1 fruit fly cellular context compared by ENCODE assay signal in the genomic region with DNA sequence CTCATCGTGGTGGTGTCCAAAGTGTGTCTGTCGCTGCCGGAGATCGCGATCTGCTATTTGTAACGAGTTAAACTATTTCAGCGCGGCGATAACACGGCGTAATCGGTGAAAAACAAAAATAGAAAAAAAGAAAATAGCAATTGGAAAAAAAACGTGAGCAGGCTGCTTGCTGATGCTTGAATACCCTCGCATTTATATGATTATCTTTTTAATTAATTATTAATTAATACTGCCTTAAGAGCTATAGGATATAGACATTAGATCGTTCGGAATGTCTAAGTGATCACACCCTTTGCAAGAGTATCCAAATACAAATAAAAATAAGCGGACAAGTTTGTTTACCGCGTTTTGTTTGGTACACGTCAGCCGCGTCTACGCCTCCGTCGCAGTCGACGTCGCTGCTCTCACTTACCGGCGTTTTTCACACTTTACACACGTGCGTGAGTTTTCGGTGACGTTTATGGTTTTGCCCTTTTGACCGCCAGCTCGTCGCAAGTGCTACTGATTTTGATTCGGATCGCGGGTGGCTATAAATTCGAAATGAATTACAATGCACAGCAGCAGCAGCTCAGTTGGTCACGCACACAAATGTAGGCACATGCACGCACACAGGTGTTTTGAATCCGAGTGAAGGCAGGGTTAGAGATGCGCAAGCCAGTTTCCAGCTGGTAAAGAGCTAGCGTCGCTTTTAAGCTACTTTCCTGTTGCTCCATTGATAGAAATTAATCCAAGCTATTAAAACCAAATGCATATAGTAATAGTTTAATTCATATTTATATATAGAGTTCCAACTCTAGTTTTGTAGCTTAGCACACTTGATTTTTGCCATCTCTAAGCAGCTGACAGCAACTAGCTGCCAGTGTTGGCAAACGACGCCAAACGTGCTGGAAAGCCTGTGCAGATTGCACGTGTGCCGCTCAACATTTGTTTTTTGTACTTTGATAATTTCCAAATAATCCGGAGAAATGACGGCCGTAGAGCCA.
TF ChIP-seq lines count a peak whose summit lies in the region.

A gene (minus strand): TSS at position 861 of the 983 bp plus-strand sequence.
A gene (plus strand): TSS at position 873 of the 983 bp plus-strand sequence.

TF ChIP-seq in whole organism, embryonic, 481 proteins besides CTCF, POLR2A, EP300 and RAD21 (continued from another document):
- peak; percentile 27 for TF ChIP-seq bab2 (GFP tag; optimal IDR thresholded peaks at IDR 0.05; lab: Kevin White, UChicago)
- TF ChIP-seq Nf-YB (GFP tag; optimal IDR thresholded peaks at IDR 0.05; lab: Kevin White, UChicago) = peak; percentile 53
- TF ChIP-seq fu2 (GFP tag; optimal IDR thresholded peaks at IDR 0.05; lab: Kevin White, UChicago) = peak; percentile 77
- TF ChIP-seq slou (GFP tag; optimal IDR thresholded peaks at IDR 0.05; lab: Kevin White, UChicago) = peak; percentile 45
- peak; percentile 89 for TF ChIP-seq sug (tag; optimal IDR thresholded peaks at IDR 0.05; lab: Kevin White, UChicago)
- no peak for TF ChIP-seq pros (GFP tag; optimal IDR thresholded peaks at IDR 0.05; lab: Kevin White, UChicago)
- TF ChIP-seq CG16813 (GFP tag; IDR thresholded peaks at IDR 0.05; lab: Robert Waterston, UW; ENCODE audit: partially characterized antibody) = peak; percentile 72
- TF ChIP-seq CG13894 (tag; optimal IDR thresholded peaks at IDR 0.05; lab: Kevin White, UChicago) = peak; percentile 89
- TF ChIP-seq p53 (GFP tag; optimal IDR thresholded peaks at IDR 0.05; lab: Kevin White, UChicago) = no peak
- TF ChIP-seq sd (tag; optimal IDR thresholded peaks at IDR 0.05; lab: Kevin White, UChicago) = peak; percentile 46
- TF ChIP-seq CG1602 (GFP tag; optimal IDR thresholded peaks at IDR 0.05; lab: Kevin White, UChicago) = peak; percentile 91
- no peak for TF ChIP-seq pita (GFP tag; optimal IDR thresholded peaks at IDR 0.05; lab: Kevin White, UChicago)
- TF ChIP-seq CG2199 (GFP tag; IDR thresholded peaks at IDR 0.05; lab: Robert Waterston, UW) = peak; percentile 91
- TF ChIP-seq CG6654 (GFP tag; optimal IDR thresholded peaks at IDR 0.05; lab: Kevin White, UChicago) = peak; percentile 68
- TF ChIP-seq CG16779 (GFP tag; IDR thresholded peaks at IDR 0.05; lab: Robert Waterston, UW) = peak; percentile 90
- peak; percentile 49 for TF ChIP-seq CG6813 (GFP tag; optimal IDR thresholded peaks at IDR 0.05; lab: Kevin White, UChicago)
- TF ChIP-seq Dek (tag; optimal IDR thresholded peaks at IDR 0.05; lab: Kevin White, UChicago) = peak; percentile 84
- TF ChIP-seq CG12071 (GFP tag; optimal IDR thresholded peaks at IDR 0.05; lab: Kevin White, UChicago) = peak; percentile 49
- peak; percentile 81 for TF ChIP-seq Nf-YC (tag; optimal IDR thresholded peaks at IDR 0.05; lab: Kevin White, UChicago)
- peak; percentile 79 for TF ChIP-seq toy (GFP tag; IDR thresholded peaks at IDR 0.05; lab: Robert Waterston, UW)
- peak; percentile 85 for TF ChIP-seq CG12744 (GFP tag; optimal IDR thresholded peaks at IDR 0.05; lab: Kevin White, UChicago)
- peak; percentile 56 for TF ChIP-seq CG10274 (GFP tag; optimal IDR thresholded peaks at IDR 0.05; lab: Kevin White, UChicago)
- peak; percentile 90 for TF ChIP-seq Ssrp (tag; optimal IDR thresholded peaks at IDR 0.05; lab: Kevin White, UChicago)
- TF ChIP-seq Side (GFP tag; optimal IDR thresholded peaks at IDR 0.05; lab: Kevin White, UChicago) = peak; percentile 85
- TF ChIP-seq usp (GFP tag; optimal IDR thresholded peaks at IDR 0.05; lab: Kevin White, UChicago) = no peak
- peak; percentile 87 for TF ChIP-seq CG5953 (GFP tag; IDR thresholded peaks at IDR 0.05; lab: Robert Waterston, UW)
- TF ChIP-seq Tbp (GFP tag; optimal IDR thresholded peaks at IDR 0.05; lab: Kevin White, UChicago) = peak; percentile 19
- TF ChIP-seq mam (GFP tag; optimal IDR thresholded peaks at IDR 0.05; lab: Kevin White, UChicago) = peak; percentile 85
- TF ChIP-seq fd102C (GFP tag; optimal IDR thresholded peaks at IDR 0.05; lab: Kevin White, UChicago) = peak; percentile 68
- TF ChIP-seq CG18764 (GFP tag; optimal IDR thresholded peaks at IDR 0.05; lab: Kevin White, UChicago) = peak; percentile 89
- TF ChIP-seq kay (GFP tag; optimal IDR thresholded peaks at IDR 0.05; lab: Kevin White, UChicago) = peak; percentile 84
- peak; percentile 93 for TF ChIP-seq CG9727 (GFP tag; optimal IDR thresholded peaks at IDR 0.05; lab: Kevin White, UChicago)
- TF ChIP-seq Ptx1 (GFP tag; IDR thresholded peaks at IDR 0.05; lab: Robert Waterston, UW) = peak; percentile 96
- TF ChIP-seq Jarid2 (GFP tag; optimal IDR thresholded peaks at IDR 0.05; lab: Kevin White, UChicago) = peak; percentile 46
- TF ChIP-seq gfzf (GFP tag; optimal IDR thresholded peaks at IDR 0.05; lab: Kevin White, UChicago) = peak; percentile 19
- no peak for TF ChIP-seq luna (GFP tag; optimal IDR thresholded peaks at IDR 0.05; lab: Kevin White, UChicago)
- peak; percentile 77 for TF ChIP-seq Ravus (GFP tag; IDR thresholded peaks at IDR 0.05; lab: Robert Waterston, UW)
- TF ChIP-seq CG3726 (GFP tag; IDR thresholded peaks at IDR 0.05; lab: Robert Waterston, UW) = peak; percentile 90
- TF ChIP-seq CG34376 (GFP tag; optimal IDR thresholded peaks at IDR 0.05; lab: Kevin White, UChicago) = peak; percentile 81
TF ChIP-seq in whole organism, embryonic: peak in this region for 442.
